Worm (Caenorhabditis elegans): ENCODE measurements around the gene cyp-13A10.

The cyp-13A10 gene

DNA sequence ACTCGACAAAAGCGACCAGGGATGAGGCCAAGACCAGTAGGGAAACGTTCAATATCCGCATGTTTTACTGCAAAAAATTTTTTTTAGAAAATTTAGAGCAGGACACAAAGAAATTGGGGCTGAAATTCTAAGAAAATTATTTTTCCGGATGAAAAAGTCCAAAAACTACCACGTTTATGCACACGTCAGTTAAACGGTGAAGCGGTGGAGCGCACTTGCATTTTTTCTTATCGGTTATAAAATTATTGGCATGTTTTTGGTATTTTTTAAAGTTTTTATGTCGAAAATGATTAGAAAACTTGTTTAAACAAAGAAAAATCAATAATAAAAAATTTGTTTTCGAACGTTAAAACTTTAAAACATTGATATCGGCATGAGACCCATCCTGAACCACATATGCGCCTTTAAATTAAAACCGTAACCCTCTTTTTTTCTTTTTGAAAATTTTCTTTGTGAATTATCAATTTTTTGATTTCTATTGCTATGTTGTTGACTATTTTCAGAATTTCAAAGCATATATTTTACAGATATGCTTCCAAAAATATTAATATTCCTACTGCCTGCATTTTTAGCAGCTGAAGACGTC is 38.5 kb downstream of the cyp-13A10 start, which contains the start of the genes dnj-20 and ZK1307.8 (continued):
- TF ChIP-seq let-607 (tag; optimal IDR thresholded peaks at IDR 0.05) = peak; percentile 70 to 78
- no peak for TF ChIP-seq snpc-4 (GFP tag; optimal IDR thresholded peaks at IDR 0.05)
- TF ChIP-seq snpc-4 (tag; optimal IDR thresholded peaks at IDR 0.05) = no peak
- no peak for TF ChIP-seq F22D6.2 (tag; optimal IDR thresholded peaks at IDR 0.05)
- TF ChIP-seq akir-1 (GFP tag; optimal IDR thresholded peaks at IDR 0.05) = no peak
- no peak for TF ChIP-seq zim-3 (tag; optimal IDR thresholded peaks at IDR 0.05)
- TF ChIP-seq chd-7 (tag; optimal IDR thresholded peaks at IDR 0.05) = no peak
- TF ChIP-seq mcd-1 (GFP tag; IDR thresholded peaks at IDR 0.05) = 0 out of 2 replicates have a peak, but pooled peaks have one; percentile 34
- TF ChIP-seq lin-40 (tag; optimal IDR thresholded peaks at IDR 0.05) = no peak
- TF ChIP-seq cebp-2 (GFP tag; IDR thresholded peaks at IDR 0.05) = no peak
- no peak for TF ChIP-seq ekl-4 (GFP tag; IDR thresholded peaks at IDR 0.05)
- peak; percentile 57 for TF ChIP-seq snpc-1.3 (tag; optimal IDR thresholded peaks at IDR 0.05; ENCODE audit: insufficient read depth)
- no peak for TF ChIP-seq Y56A3A.18 (GFP tag; IDR thresholded peaks at IDR 0.05)
- TF ChIP-seq Y53G8AR.9 (GFP tag; conservative IDR thresholded peaks at IDR 0.05) = no peak
- TF ChIP-seq rec-8 (tag; optimal IDR thresholded peaks at IDR 0.05) = no peak
- TF ChIP-seq dox-1 (GFP tag; IDR thresholded peaks at IDR 0.05) = no peak
- TF ChIP-seq F33H1.4 (GFP tag; IDR thresholded peaks at IDR 0.05) = peak; percentile 81
- TF ChIP-seq xnd-1 (tag; optimal IDR thresholded peaks at IDR 0.05) = peak; percentile 60
- no peak for TF ChIP-seq pha-4 (tag; optimal IDR thresholded peaks at IDR 0.05)
- TF ChIP-seq Y95B8A.8 (GFP tag; IDR thresholded peaks at IDR 0.05) = no peak
- TF ChIP-seq hlh-12 (tag; optimal IDR thresholded peaks at IDR 0.05) = no peak
- no peak for TF ChIP-seq C06A6.2 (GFP tag; conservative IDR thresholded peaks at IDR 0.05)
- TF ChIP-seq attf-5 (GFP tag; optimal IDR thresholded peaks at IDR 0.05) = peak; percentile 1
- no peak for TF ChIP-seq nfyb-1 (GFP tag; IDR thresholded peaks at IDR 0.05)
- no peak for TF ChIP-seq lag-1 (GFP tag; IDR thresholded peaks at IDR 0.05)
- no peak for TF ChIP-seq zfh-2 (GFP tag; conservative IDR thresholded peaks at IDR 0.05)
- no peak for TF ChIP-seq unc-130 (GFP tag; optimal IDR thresholded peaks at IDR 0.05)
- no peak for TF ChIP-seq die-1 (tag; optimal IDR thresholded peaks at IDR 0.05)
- TF ChIP-seq ets-4 (GFP tag; optimal IDR thresholded peaks at IDR 0.05) = no peak
- no peak for TF ChIP-seq nhr-179 (tag; optimal IDR thresholded peaks at IDR 0.05)
- TF ChIP-seq attf-6 (GFP tag; IDR thresholded peaks at IDR 0.05) = no peak
- TF ChIP-seq hmg-20 (GFP tag; IDR thresholded peaks at IDR 0.05) = no peak
- no peak for TF ChIP-seq madf-3 (GFP tag; IDR thresholded peaks at IDR 0.05)
- no peak for TF ChIP-seq mel-28 (tag; optimal IDR thresholded peaks at IDR 0.05; ENCODE audit: borderline replicate concordance)
- TF ChIP-seq dpl-1 (GFP tag; optimal IDR thresholded peaks at IDR 0.05) = no peak
- TF ChIP-seq ztf-6 (GFP tag; IDR thresholded peaks at IDR 0.05) = no peak
- TF ChIP-seq mxl-1 (tag; optimal IDR thresholded peaks at IDR 0.05) = no peak
- TF ChIP-seq madf-6 (GFP tag; IDR thresholded peaks at IDR 0.05) = peak; percentile 83
- no peak for TF ChIP-seq nhr-90 (tag; optimal IDR thresholded peaks at IDR 0.05)
- peak; percentile 56 for TF ChIP-seq nhr-80 (tag; optimal IDR thresholded peaks at IDR 0.05)
- no peak for TF ChIP-seq F57A8.1 (GFP tag; optimal IDR thresholded peaks at IDR 0.05)
- TF ChIP-seq ztf-22 (GFP tag; optimal IDR thresholded peaks at IDR 0.05) = no peak
- 0 out of 2 replicates have a peak, but pooled peaks have one; percentile 12 for TF ChIP-seq madf-8 (GFP tag; conservative IDR thresholded peaks at IDR 0.05)
- no peak for TF ChIP-seq ztf-18 (tag; optimal IDR thresholded peaks at IDR 0.05)
- TF ChIP-seq ccch-3 (GFP tag; optimal IDR thresholded peaks at IDR 0.05) = no peak
- no peak for TF ChIP-seq B0035.1 (tag; optimal IDR thresholded peaks at IDR 0.05)
- no peak for TF ChIP-seq cebp-1 (GFP tag; IDR thresholded peaks at IDR 0.05)
- TF ChIP-seq cebp-1 (tag; optimal IDR thresholded peaks at IDR 0.05) = no peak
- TF ChIP-seq aptf-3 (GFP tag; IDR thresholded peaks at IDR 0.05) = no peak

Measured in whole organism, young adult.